Worm (Caenorhabditis elegans): Measurements from ENCODE around the gene cept-2.

The cept-2 gene

DNA sequence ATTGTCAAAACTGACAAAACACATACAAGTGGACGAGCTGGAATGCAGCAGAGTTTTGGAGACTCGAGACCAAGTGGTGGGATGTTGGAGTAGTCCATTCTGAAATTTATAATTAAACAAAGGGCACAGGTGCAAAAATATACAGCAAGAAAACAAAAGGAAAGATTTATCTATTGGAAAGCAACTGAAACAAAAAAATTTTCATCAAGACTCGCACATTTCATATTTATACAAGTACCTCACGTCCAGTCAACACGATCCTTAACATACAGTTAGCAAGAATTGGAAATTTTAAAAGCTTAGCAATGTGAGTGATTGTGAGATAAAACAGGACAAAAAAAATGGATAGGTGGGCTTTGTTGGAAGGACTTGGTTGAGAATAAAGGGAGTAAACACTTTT lies 33.3 kb upstream of the cept-2 start, which contains the start of gene F47B8.1:
TSS of gene F47B8.1 (minus strand) at position 101 of the 400 bp plus-strand sequence.
- TF ChIP-seq ceh-6 (GFP tag; optimal IDR thresholded peaks at IDR 0.05) (no peak), pqm-1 (tag; optimal IDR thresholded peaks at IDR 0.05) (no peak), nhr-232 (tag; optimal IDR thresholded peaks at IDR 0.05) (no peak), T23F11.4 (GFP tag; optimal IDR thresholded peaks at IDR 0.05) (no peak), pha-2 (tag; optimal IDR thresholded peaks at IDR 0.05) (no peak), unc-42 (tag; optimal IDR thresholded peaks at IDR 0.05) (no peak), tbx-7 (tag; optimal IDR thresholded peaks at IDR 0.05) (no peak), sdc-2 (tag; optimal IDR thresholded peaks at IDR 0.05) (no peak), fkh-6 (tag; optimal IDR thresholded peaks at IDR 0.05) (no peak), unc-86 (tag; optimal IDR thresholded peaks at IDR 0.05) (no peak), che-1 (tag; optimal IDR thresholded peaks at IDR 0.05) (no peak), tbx-2 (tag; optimal IDR thresholded peaks at IDR 0.05) (no peak)

ce11 chrV:14316525-14316924 lies 31.0 kb upstream of the cept-2 start, which contains the start of gene F47B8.2:
Gene F47B8.2 (minus strand): TSS chrV:14316625.
- TF ChIP-seq hlh-8 (tag; optimal IDR thresholded peaks at IDR 0.05) (no peak), ceh-2 (tag; optimal IDR thresholded peaks at IDR 0.05) (no peak), unc-42 (tag; optimal IDR thresholded peaks at IDR 0.05) (no peak), F13H6.1 (tag; optimal IDR thresholded peaks at IDR 0.05) (no peak), ama-1 (optimal IDR thresholded peaks at IDR 0.05) (no peak), tbx-7 (tag; optimal IDR thresholded peaks at IDR 0.05) (no peak), lin-11 (tag; optimal IDR thresholded peaks at IDR 0.05) (no peak), gmeb-2 (tag; optimal IDR thresholded peaks at IDR 0.05) (no peak), madf-2 (tag; optimal IDR thresholded peaks at IDR 0.05) (no peak), nhr-232 (tag; optimal IDR thresholded peaks at IDR 0.05) (no peak), odd-2 (tag; optimal IDR thresholded peaks at IDR 0.05) (no peak), pax-1 (tag; optimal IDR thresholded peaks at IDR 0.05) (no peak), hlh-13 (GFP tag; optimal IDR thresholded peaks at IDR 0.05) (no peak), ceh-22 (tag; optimal IDR thresholded peaks at IDR 0.05) (no peak), elt-4 (tag; optimal IDR thresholded peaks at IDR 0.05) (no peak), hlh-30 (tag; optimal IDR thresholded peaks at IDR 0.05; ENCODE audit: insufficient read depth) (no peak), unc-3 (GFP tag; conservative IDR thresholded peaks at IDR 0.05) (no peak), unc-3 (tag; optimal IDR thresholded peaks at IDR 0.05) (no peak), eyg-1 (tag; optimal IDR thresholded peaks at IDR 0.05) (no peak), ahr-1 (tag; optimal IDR thresholded peaks at IDR 0.05) (no peak)

DNA sequence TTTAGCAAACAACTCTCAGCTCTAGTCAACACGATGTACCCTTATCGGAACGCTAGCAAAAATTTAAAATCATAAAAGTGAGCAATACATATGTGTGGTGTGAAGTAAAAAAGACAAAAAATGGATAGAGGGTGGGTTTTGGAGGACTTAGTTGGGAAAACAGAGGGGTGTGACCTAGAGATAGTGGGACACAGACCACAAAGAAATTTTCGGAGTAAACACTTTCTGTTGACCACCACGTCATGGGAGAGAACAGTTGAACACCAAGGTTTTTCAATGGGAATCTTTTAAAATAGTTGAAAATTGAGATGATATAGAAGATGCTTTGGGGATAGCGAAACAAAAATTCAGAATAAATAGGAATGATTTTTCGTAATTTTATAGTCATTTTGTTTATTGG lies 30.4 kb upstream of the cept-2 start:
- no peak for TF ChIP-seq unc-55 (GFP tag; optimal IDR thresholded peaks at IDR 0.05)

DNA sequence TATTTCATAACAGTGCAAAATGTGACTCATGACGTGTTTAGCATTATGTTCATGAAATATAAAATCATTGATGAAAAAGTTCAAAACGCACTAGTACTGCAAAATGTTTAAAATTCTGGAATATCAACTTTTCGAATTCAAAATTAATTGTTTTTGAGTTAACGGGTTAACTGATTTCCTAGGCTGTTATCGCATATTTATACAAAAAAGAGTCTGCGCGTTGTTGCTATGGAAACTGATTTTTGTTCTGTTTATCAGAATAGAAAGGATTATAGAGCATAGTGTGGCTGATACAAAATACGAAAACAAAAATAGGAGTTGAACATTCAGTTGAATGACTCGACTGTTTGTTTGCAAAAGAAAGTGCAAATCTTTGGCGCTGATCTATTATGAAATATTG lies 29.9 kb upstream of the cept-2 start:
- TF ChIP-seq ceh-9 (tag; optimal IDR thresholded peaks at IDR 0.05), result no peak
- no peak for TF ChIP-seq C38D4.7 (GFP tag; optimal IDR thresholded peaks at IDR 0.05)
- TF ChIP-seq hlh-6 (tag; optimal IDR thresholded peaks at IDR 0.05), result no peak
- TF ChIP-seq pqm-1 (tag; optimal IDR thresholded peaks at IDR 0.05), result no peak
- TF ChIP-seq unc-55 (GFP tag; optimal IDR thresholded peaks at IDR 0.05), result no peak
- TF ChIP-seq T23F11.4 (GFP tag; optimal IDR thresholded peaks at IDR 0.05), result no peak
- no peak for TF ChIP-seq hlh-15 (tag; optimal IDR thresholded peaks at IDR 0.05)
- no peak for TF ChIP-seq ceh-6 (GFP tag; optimal IDR thresholded peaks at IDR 0.05)
- no peak for TF ChIP-seq hlh-13 (GFP tag; optimal IDR thresholded peaks at IDR 0.05)
- no peak for TF ChIP-seq odd-2 (tag; optimal IDR thresholded peaks at IDR 0.05)
- no peak for TF ChIP-seq F13H6.1 (tag; optimal IDR thresholded peaks at IDR 0.05)
- no peak for TF ChIP-seq elt-4 (tag; optimal IDR thresholded peaks at IDR 0.05)
- TF ChIP-seq ceh-34 (tag; optimal IDR thresholded peaks at IDR 0.05), result no peak
- TF ChIP-seq fax-1 (tag; optimal IDR thresholded peaks at IDR 0.05), result no peak
- no peak for TF ChIP-seq fkh-6 (tag; optimal IDR thresholded peaks at IDR 0.05)

Data from whole organism, late embryonic.